Worm (Caenorhabditis elegans) whole organism, early embryonic: Measurements from ENCODE around the gene col-122.

Experiments
- aly-1 ChIP-seq: sonication (generic microtip); optimal IDR thresholded peaks from 2 replicates; lab custom pipeline; 2016; ENCODE audit warnings: missing genetic modification characterization, missing compliant biosample characterization
- ama-1 ChIP-seq: fragments of 150-350 bp; optimal IDR thresholded peaks from 2 replicates; lab custom pipeline; 2014
- ets-7 ChIP-seq: sonication (generic microtip); optimal IDR thresholded peaks from 2 replicates; lab custom pipeline; 2016; ENCODE audit warnings: missing genotype, missing genetic modification characterization, missing compliant biosample characterization
- flt-1 ChIP-seq: fragments of 200-800 bp; sonication (Bioruptor generic); IDR thresholded peaks from 2 replicates; pipeline ENCODE4 v1.3.6; 2022; ENCODE audit warnings: missing genetic modification characterization, missing compliant biosample characterization
- hmbx-1 ChIP-seq: sonication (generic microtip); optimal IDR thresholded peaks from 2 replicates; lab custom pipeline; 2016; ENCODE audit warnings: mild to moderate bottlenecking, missing genetic modification characterization, missing compliant biosample characterization
- pes-1 ChIP-seq: fragments of 200-800 bp; sonication (Bioruptor generic); IDR thresholded peaks from 2 replicates; pipeline ENCODE4 v1.3.6; 2022; ENCODE audit warnings: missing genetic modification reagents, missing genetic modification characterization, missing compliant biosample characterization
- sea-1 ChIP-seq: fragments of 200-800 bp; sonication (Bioruptor generic); conservative IDR thresholded peaks from 2 replicates; pipeline ENCODE4 v1.3.6; 2022; ENCODE audit warnings: missing genetic modification characterization, missing compliant biosample characterization
- tbx-11 ChIP-seq: fragments of 200-800 bp; sonication (Bioruptor generic); IDR thresholded peaks from 2 replicates; pipeline ENCODE4 v1.3.6; 2022; ENCODE audit warnings: missing genetic modification characterization, missing compliant biosample characterization
- tbx-37 ChIP-seq: fragments of 200-800 bp; sonication (Bioruptor generic); conservative IDR thresholded peaks from 2 replicates; pipeline ENCODE4 v1.3.6; 2022; ENCODE audit warnings: missing genetic modification reagents, missing genetic modification characterization, missing compliant biosample characterization
- tra-4 ChIP-seq: sonication (generic microtip); optimal IDR thresholded peaks from 2 replicates; lab custom pipeline; 2017; ENCODE audit warnings: missing genetic modification characterization, missing compliant biosample characterization

- TF ChIP-seq hmbx-1 (tag; lab: Kevin White, UChicago) (no peak), ama-1 (lab: Kevin White, UChicago) (no peak), tra-4 (tag; lab: Kevin White, UChicago) (no peak), flt-1 (no peak), aly-1 (tag; lab: Kevin White, UChicago) (no peak), tbx-11 (GFP tag; lab: Robert Waterston, UW) (no peak), sea-1 (GFP tag; lab: Robert Waterston, UW) (no peak), pes-1 (no peak), tbx-37 (no peak), ets-7 (no peak)
These were observed 38.2 kb upstream of the col-122 start, which contains the start of gene ndua-5 for ce11 chrIV:9524849-9525460.
